Worm (Caenorhabditis elegans) whole organism, early embryonic: ENCODE results near the gene ucr-1.

ENCODE experiments used
- aly-1 ChIP-seq: sonication (generic microtip); optimal IDR thresholded peaks from 2 replicates; lab custom pipeline; 2016; ENCODE audit warnings: missing genetic modification characterization, missing compliant biosample characterization
- ama-1 ChIP-seq: fragments of 150-350 bp; optimal IDR thresholded peaks from 2 replicates; lab custom pipeline; 2014
- ets-7 ChIP-seq: sonication (generic microtip); optimal IDR thresholded peaks from 2 replicates; lab custom pipeline; 2016; ENCODE audit warnings: missing genotype, missing genetic modification characterization, missing compliant biosample characterization
- flt-1 ChIP-seq: fragments of 200-800 bp; sonication (Bioruptor generic); IDR thresholded peaks from 2 replicates; pipeline ENCODE4 v1.3.6; 2022; ENCODE audit warnings: missing genetic modification characterization, missing compliant biosample characterization
- hmbx-1 ChIP-seq: sonication (generic microtip); optimal IDR thresholded peaks from 2 replicates; lab custom pipeline; 2016; ENCODE audit warnings: mild to moderate bottlenecking, missing genetic modification characterization, missing compliant biosample characterization
- hnd-1 ChIP-seq: sonication (generic microtip); optimal IDR thresholded peaks from 2 replicates; lab custom pipeline; 2016; ENCODE audit warnings: missing genetic modification characterization, missing compliant biosample characterization
- scrt-1 ChIP-seq: fragments of 200-800 bp; sonication (Bioruptor generic); IDR thresholded peaks from 2 replicates; pipeline ENCODE4 v1.3.6; 2022; ENCODE audit warnings: missing genetic modification characterization, missing compliant biosample characterization
- sea-1 ChIP-seq: fragments of 200-800 bp; sonication (Bioruptor generic); conservative IDR thresholded peaks from 2 replicates; pipeline ENCODE4 v1.3.6; 2022; ENCODE audit warnings: missing genetic modification characterization, missing compliant biosample characterization
- tbx-37 ChIP-seq: fragments of 200-800 bp; sonication (Bioruptor generic); conservative IDR thresholded peaks from 2 replicates; pipeline ENCODE4 v1.3.6; 2022; ENCODE audit warnings: missing genetic modification reagents, missing genetic modification characterization, missing compliant biosample characterization

DNA sequence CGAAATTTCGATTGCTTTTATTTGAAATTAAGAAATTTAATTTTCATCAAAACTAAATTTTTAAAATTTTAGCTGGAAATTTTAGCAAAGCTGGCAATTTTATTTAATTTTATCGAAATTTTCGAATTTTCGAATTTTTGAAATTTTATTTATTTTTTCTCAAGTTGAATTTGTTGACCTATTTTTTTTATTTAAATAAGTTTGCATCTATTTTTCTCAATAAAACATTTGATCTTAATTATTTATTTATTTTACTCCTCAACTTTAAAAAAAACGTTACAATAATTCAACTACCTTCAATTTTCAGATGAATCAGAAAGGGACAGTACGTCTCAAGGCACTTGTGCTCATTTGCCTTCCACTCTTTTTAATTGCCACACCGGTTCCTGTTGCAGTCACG is 32.9 kb downstream of the ucr-1 start, which contains the start of gene daf-4:
- TF ChIP-seq flt-1 (GFP tag; lab: Robert Waterston, UW) (no peak), ama-1 (lab: Kevin White, UChicago) (no peak), tbx-37 (GFP tag; lab: Robert Waterston, UW) (no peak), hnd-1 (tag; lab: Kevin White, UChicago) (no peak), scrt-1 (GFP tag; lab: Robert Waterston, UW) (no peak), hmbx-1 (no peak), sea-1 (GFP tag; lab: Robert Waterston, UW) (no peak), ets-7 (tag; lab: Kevin White, UChicago) (no peak), aly-1 (tag; lab: Kevin White, UChicago) (no peak)
